Fruit fly (Drosophila melanogaster) whole organism, embryonic: ENCODE measurements around the gene CG4133.
A peak's percentile ranks its signal among the peaks of the same experiment; 100 is the strongest.

Experiments
- Antp ChIP-seq: fragments of 200-800 bp; sonication (Bioruptor generic); optimal IDR thresholded peaks from 3 replicates; lab custom pipeline; 2016; ENCODE audit warnings: missing biosample characterization, missing genetic modification characterization
- Atf3 ChIP-seq: fragments of 200-800 bp; sonication (Bioruptor generic); optimal IDR thresholded peaks from 3 replicates; lab custom pipeline; 2016; ENCODE audit warnings: missing biosample characterization, missing genetic modification characterization
- CG11247 ChIP-seq: fragments of 200-800 bp; sonication (Bioruptor generic); IDR thresholded peaks from 2 replicates; pipeline ENCODE4 v1.3.6; 2022; ENCODE audit warnings: missing biosample characterization, missing genetic modification characterization
- CG14014 ChIP-seq: fragments of 200-800 bp; sonication (Bioruptor generic); IDR thresholded peaks from 2 replicates; pipeline ENCODE4 v1.3.6; 2022; ENCODE audit warnings: missing biosample characterization, missing genetic modification characterization
- CG14860 ChIP-seq: fragments of 200-800 bp; sonication (Bioruptor generic); IDR thresholded peaks from 3 replicates; pipeline ENCODE4 v1.3.6; 2022; ENCODE audit warnings: missing biosample characterization, missing genetic modification characterization; ENCODE audit not compliant: partially characterized antibody
- CG1792 ChIP-seq: fragments of 200-800 bp; sonication (Bioruptor generic); optimal IDR thresholded peaks from 2 replicates; lab custom pipeline; 2016; ENCODE audit warnings: missing biosample characterization, missing genetic modification characterization
- CG30403 ChIP-seq: fragments of 200-800 bp; sonication (Bioruptor generic); optimal IDR thresholded peaks from 3 replicates; lab custom pipeline; 2016; ENCODE audit warnings: missing biosample characterization, missing genetic modification characterization
- CG31365 ChIP-seq: fragments of 200-800 bp; sonication (Bioruptor generic); optimal IDR thresholded peaks from 2 replicates; lab custom pipeline; 2018; ENCODE audit warnings: missing biosample characterization, mild to moderate bottlenecking, missing genetic modification characterization
- CG33213 ChIP-seq: fragments of 200-800 bp; sonication (Bioruptor generic); optimal IDR thresholded peaks from 3 replicates; lab custom pipeline; 2016; ENCODE audit warnings: missing biosample characterization, missing genetic modification characterization
- CG6175 ChIP-seq: fragments of 200-800 bp; sonication (Bioruptor generic); IDR thresholded peaks from 3 replicates; pipeline ENCODE4 v1.3.6; 2022; ENCODE audit warnings: missing biosample characterization, missing genetic modification characterization
- CG6272 ChIP-seq: fragments of 200-800 bp; sonication (Bioruptor generic); IDR thresholded peaks from 2 replicates; pipeline ENCODE4 v1.3.6; 2022; ENCODE audit warnings: missing biosample characterization, missing genetic modification characterization
- CG6683 ChIP-seq: fragments of 200-800 bp; sonication (Bioruptor generic); optimal IDR thresholded peaks from 2 replicates; lab custom pipeline; 2017; ENCODE audit warnings: missing biosample characterization, mild to moderate bottlenecking, missing genetic modification characterization, missing genetic modification reagents
- CG6765 ChIP-seq: fragments of 200-800 bp; sonication (Bioruptor generic); optimal IDR thresholded peaks from 3 replicates; lab custom pipeline; 2017; ENCODE audit warnings: missing biosample characterization, mild to moderate bottlenecking, missing genetic modification characterization
- CG6791 ChIP-seq: fragments of 200-800 bp; sonication (Bioruptor generic); IDR thresholded peaks from 3 replicates; pipeline ENCODE4 v1.3.6; 2022; ENCODE audit warnings: missing biosample characterization, missing genetic modification characterization; ENCODE audit not compliant: partially characterized antibody
- CG7928 ChIP-seq: fragments of 200-800 bp; sonication (Bioruptor generic); optimal IDR thresholded peaks from 2 replicates; lab custom pipeline; 2017; ENCODE audit warnings: missing biosample characterization, mild to moderate bottlenecking, missing genetic modification characterization
- CG8765 ChIP-seq: fragments of 200-800 bp; sonication (Bioruptor generic); IDR thresholded peaks from 2 replicates; pipeline ENCODE4 v1.3.6; 2022; ENCODE audit warnings: missing biosample characterization, missing genetic modification characterization
- CG9797 ChIP-seq: fragments of 200-800 bp; sonication (Bioruptor generic); optimal IDR thresholded peaks from 3 replicates; lab custom pipeline; 2018; ENCODE audit warnings: missing biosample characterization, mild to moderate bottlenecking, missing genetic modification characterization
- CG9876 ChIP-seq: fragments of 200-800 bp; sonication (Bioruptor generic); optimal IDR thresholded peaks from 2 replicates; lab custom pipeline; 2016; ENCODE audit warnings: missing biosample characterization, missing genetic modification characterization
- HLH54F ChIP-seq: fragments of 200-800 bp; sonication (Bioruptor generic); optimal IDR thresholded peaks from 3 replicates; lab custom pipeline; 2016; ENCODE audit warnings: missing biosample characterization, missing genetic modification characterization
- Hey ChIP-seq: fragments of 200-800 bp; sonication (Bioruptor generic); optimal IDR thresholded peaks from 3 replicates; lab custom pipeline; 2018; ENCODE audit warnings: missing biosample characterization, mild to moderate bottlenecking, missing genetic modification characterization
- Hr39 ChIP-seq: fragments of >200 bp; optimal IDR thresholded peaks from 2 replicates; lab custom pipeline; 2017
- Jarid2 ChIP-seq: fragments of 200-800 bp; sonication (Bioruptor generic); optimal IDR thresholded peaks from 3 replicates; lab custom pipeline; 2017; ENCODE audit warnings: mild to moderate bottlenecking, missing biosample characterization, missing genetic modification reagents, missing genetic modification characterization
- MTF-1 ChIP-seq: fragments of 200-800 bp; sonication (Bioruptor generic); optimal IDR thresholded peaks from 2 replicates; lab custom pipeline; 2018; ENCODE audit warnings: missing biosample characterization, mild to moderate bottlenecking, missing genetic modification characterization, borderline replicate concordance
- Sox102F ChIP-seq: fragments of 200-800 bp; sonication (Bioruptor generic); optimal IDR thresholded peaks from 2 replicates; lab custom pipeline; 2018; ENCODE audit warnings: missing biosample characterization, mild to moderate bottlenecking, missing genetic modification characterization, moderate library complexity
- TFAM ChIP-seq: fragments of 200-800 bp; sonication (Bioruptor generic); optimal IDR thresholded peaks from 2 replicates; lab custom pipeline; 2017; ENCODE audit warnings: missing biosample characterization, missing genetic modification characterization, inconsistent platforms
- Trl ChIP-seq, 3 experiments: fragments of >200 bp in 2 of 3; fragments of 200-800 bp in 1 of 3; sonication (Bioruptor generic) in 1 of 3; optimal IDR thresholded peaks; 2 replicates in 1 of 3; 3 replicates in 2 of 3; lab custom pipeline; 2016 to 2017; ENCODE audit warnings: missing biosample characterization in 1 of 3, missing genetic modification characterization in 1 of 3
- Usf ChIP-seq: fragments of 200-800 bp; sonication (Bioruptor generic); optimal IDR thresholded peaks from 2 replicates; lab custom pipeline; 2017; ENCODE audit warnings: missing genotype, missing biosample characterization, missing genetic modification characterization
- ac ChIP-seq: fragments of 200-800 bp; sonication (Bioruptor generic); optimal IDR thresholded peaks from 3 replicates; lab custom pipeline; 2017; ENCODE audit warnings: missing biosample characterization, mild to moderate bottlenecking, missing genetic modification characterization
- cad ChIP-seq: fragments of >200 bp; optimal IDR thresholded peaks from 2 replicates; lab custom pipeline; 2017; ENCODE audit warnings: missing biosample characterization, missing genetic modification characterization
- cas ChIP-seq: fragments of 200-800 bp; sonication (Bioruptor generic); IDR thresholded peaks from 2 replicates; pipeline ENCODE4 v1.3.6; 2022; ENCODE audit warnings: missing biosample characterization, missing genetic modification characterization
- croc ChIP-seq: fragments of 200-800 bp; sonication (Bioruptor generic); conservative IDR thresholded peaks from 3 replicates; pipeline ENCODE4 v1.3.6; 2022; ENCODE audit warnings: missing biosample characterization, missing genetic modification characterization
- cwo ChIP-seq: fragments of 200-800 bp; sonication (Bioruptor generic); optimal IDR thresholded peaks from 3 replicates; lab custom pipeline; 2017; ENCODE audit warnings: missing biosample characterization, missing genetic modification characterization, mild to moderate bottlenecking, moderate library complexity, missing genetic modification reagents
- dpn ChIP-seq, 2 experiments: fragments of 200-800 bp; sonication (Bioruptor generic); optimal IDR thresholded peaks; 3 replicates each; lab custom pipeline; 2016; ENCODE audit warnings: missing biosample characterization in 2 of 2, missing genetic modification characterization in 2 of 2
- ems ChIP-seq: fragments of 200-800 bp; sonication (Bioruptor generic); optimal IDR thresholded peaks from 3 replicates; lab custom pipeline; 2016; ENCODE audit warnings: missing biosample characterization, missing genetic modification characterization
- exex ChIP-seq: fragments of 200-800 bp; sonication (Bioruptor generic); optimal IDR thresholded peaks from 4 replicates; lab custom pipeline; 2018; ENCODE audit warnings: missing biosample characterization, mild to moderate bottlenecking, missing genetic modification characterization, moderate library complexity
- her ChIP-seq: fragments of 200-800 bp; sonication (Bioruptor generic); optimal IDR thresholded peaks from 2 replicates; lab custom pipeline; 2016; ENCODE audit warnings: missing biosample characterization, missing genetic modification characterization
- hth ChIP-seq: fragments of >200 bp; optimal IDR thresholded peaks from 2 replicates; lab custom pipeline; 2017; ENCODE audit warnings: inconsistent platforms
- insv ChIP-seq, 2 experiments: fragments of 200-800 bp; sonication (Bioruptor generic); optimal IDR thresholded peaks; 3 replicates each; lab custom pipeline; 2016 to 2018; ENCODE audit warnings: missing biosample characterization in 2 of 2, missing genetic modification characterization in 2 of 2
- lov ChIP-seq, 2 experiments: fragments of 200-800 bp in 1 of 2; fragments of >200 bp in 1 of 2; sonication (Bioruptor generic) in 1 of 2; IDR thresholded peaks in 1 of 2; optimal IDR thresholded peaks in 1 of 2; 2 replicates in 1 of 2; 3 replicates in 1 of 2; pipeline versions ENCODE4 v1.3.6 to Lab custom; 2017 to 2022; ENCODE audit warnings: missing biosample characterization in 1 of 2, missing genetic modification characterization in 1 of 2
- nerfin-2 ChIP-seq: fragments of 200-800 bp; sonication (Bioruptor generic); IDR thresholded peaks from 2 replicates; pipeline ENCODE4 v1.3.6; 2022; ENCODE audit warnings: missing biosample characterization, missing genetic modification characterization; ENCODE audit not compliant: partially characterized antibody
- odd ChIP-seq: fragments of 200-800 bp; sonication (Bioruptor generic); optimal IDR thresholded peaks from 2 replicates; lab custom pipeline; 2017; ENCODE audit warnings: missing biosample characterization, mild to moderate bottlenecking, missing genetic modification characterization
- pb ChIP-seq: fragments of 200-800 bp; sonication (Bioruptor generic); optimal IDR thresholded peaks from 3 replicates; lab custom pipeline; 2016; ENCODE audit warnings: missing biosample characterization, missing genetic modification characterization
- pum ChIP-seq: fragments of 200-800 bp; sonication (Bioruptor generic); optimal IDR thresholded peaks from 2 replicates; lab custom pipeline; 2016; ENCODE audit warnings: missing biosample characterization, missing genetic modification characterization
- ro ChIP-seq: fragments of 200-800 bp; sonication (Bioruptor generic); IDR thresholded peaks from 2 replicates; pipeline ENCODE4 v1.3.6; 2022; ENCODE audit warnings: missing biosample characterization, missing genetic modification characterization
- row ChIP-seq: fragments of 200-800 bp; sonication (Bioruptor generic); IDR thresholded peaks from 3 replicates; pipeline ENCODE4 v1.3.6; 2022; ENCODE audit warnings: missing biosample characterization, missing genetic modification characterization
- run ChIP-seq: fragments of 200-800 bp; sonication (Bioruptor generic); optimal IDR thresholded peaks from 3 replicates; lab custom pipeline; 2018; ENCODE audit warnings: missing biosample characterization, mild to moderate bottlenecking, missing genetic modification characterization
- sim ChIP-seq: fragments of 200-800 bp; sonication (Bioruptor generic); IDR thresholded peaks from 2 replicates; pipeline ENCODE4 v1.3.6; 2022; ENCODE audit warnings: missing biosample characterization, missing genetic modification characterization
- sr ChIP-seq: fragments of 200-800 bp; sonication (Bioruptor generic); IDR thresholded peaks from 3 replicates; pipeline ENCODE4 v1.3.6; 2022; ENCODE audit warnings: missing biosample characterization, missing genetic modification characterization
- z ChIP-seq: fragments of 200-800 bp; sonication (Bioruptor generic); IDR thresholded peaks from 3 replicates; pipeline ENCODE4 v1.3.6; 2022; ENCODE audit warnings: missing biosample characterization, missing genetic modification characterization
- zen2 ChIP-seq: fragments of 200-800 bp; sonication (Bioruptor generic); IDR thresholded peaks from 3 replicates; pipeline ENCODE4 v1.3.6; 2022; ENCODE audit warnings: missing biosample characterization, missing genetic modification characterization; ENCODE audit not compliant: partially characterized antibody

CG4133 gene

DNA sequence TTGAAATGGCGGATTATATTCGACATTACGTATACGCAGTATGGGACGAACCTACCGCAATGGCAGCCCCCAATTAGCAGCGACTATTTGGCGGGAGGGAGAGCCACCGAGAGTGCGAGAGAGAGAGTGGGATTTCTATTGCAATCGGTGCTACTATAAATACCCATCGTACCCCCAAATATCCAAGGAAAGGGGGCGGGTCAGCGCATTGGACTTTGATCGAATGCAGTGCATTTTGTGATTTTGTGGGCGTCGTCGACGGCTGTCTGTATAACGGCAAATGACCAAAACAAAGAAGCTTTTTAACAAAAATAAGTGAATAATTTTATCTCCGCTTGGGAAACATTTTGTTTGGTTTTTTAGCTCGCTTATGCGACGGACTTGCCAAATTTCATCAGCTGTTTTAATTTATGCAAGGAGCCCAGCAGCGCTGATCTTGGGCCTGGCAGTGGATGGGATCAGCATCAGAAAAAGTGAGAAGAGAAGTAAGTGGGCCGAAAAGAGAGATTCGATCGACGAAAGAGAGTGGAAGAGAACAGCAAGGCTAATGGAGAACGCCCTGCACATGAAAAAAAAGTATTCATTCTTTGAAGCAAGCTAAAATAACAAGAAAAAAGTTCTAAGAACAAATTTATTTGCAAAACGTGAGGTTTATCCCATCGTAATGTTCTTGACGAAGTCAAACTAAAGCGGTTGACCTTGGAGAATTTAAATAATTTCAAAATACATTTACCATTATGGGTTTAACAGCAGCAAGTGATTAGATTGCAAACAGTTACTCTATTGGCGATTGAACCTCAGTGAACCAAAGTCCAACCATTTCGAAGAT lies 32.6 kb downstream of the CG4133 start (continued):
- TF ChIP-seq cas (GFP tag; lab: Robert Waterston, UW): no peak
- no peak for TF ChIP-seq Atf3 (GFP tag; lab: Kevin White, UChicago)
- no peak for TF ChIP-seq pum (GFP tag; lab: Kevin White, UChicago)
- no peak for TF ChIP-seq sr (GFP tag; lab: Robert Waterston, UW)
- TF ChIP-seq exex (tag; lab: Kevin White, UChicago): no peak
- no peak for TF ChIP-seq insv (GFP tag; optimal IDR thresholded peaks at IDR 0.05; lab: Kevin White, UChicago)
- no peak for TF ChIP-seq ac (GFP tag; lab: Kevin White, UChicago)
- TF ChIP-seq cad (GFP tag; lab: Kevin White, UChicago): no peak
- TF ChIP-seq HLH54F (GFP tag; lab: Kevin White, UChicago): peak; percentile 23
- TF ChIP-seq CG14860 (GFP tag; lab: Robert Waterston, UW): no peak
- TF ChIP-seq Jarid2 (GFP tag; lab: Kevin White, UChicago): peak; percentile 37
- TF ChIP-seq CG9876 (GFP tag; lab: Kevin White, UChicago): no peak
- no peak for TF ChIP-seq lov (optimal IDR thresholded peaks at IDR 0.05; lab: Kevin White, UChicago)
- TF ChIP-seq lov (GFP tag; IDR thresholded peaks at IDR 0.05; lab: Robert Waterston, UW): no peak
- no peak for TF ChIP-seq Hr39 (lab: Kevin White, UChicago)
- TF ChIP-seq CG30403: peak; percentile 54
- TF ChIP-seq croc (GFP tag; lab: Robert Waterston, UW): no peak
- no peak for TF ChIP-seq Antp (GFP tag; lab: Kevin White, UChicago)
- no peak for TF ChIP-seq CG33213 (GFP tag; lab: Kevin White, UChicago)
- TF ChIP-seq nerfin-2 (GFP tag; lab: Robert Waterston, UW): no peak
- peak; percentile 57 for TF ChIP-seq row (GFP tag; lab: Robert Waterston, UW)
- TF ChIP-seq CG6765: no peak
- no peak for TF ChIP-seq Usf (GFP tag; lab: Kevin White, UChicago)
- TF ChIP-seq CG11247 (GFP tag; lab: Robert Waterston, UW): no peak
- TF ChIP-seq her (GFP tag; lab: Kevin White, UChicago): peak; percentile 12
- peak; percentile 28 to 55 for TF ChIP-seq Trl (optimal IDR thresholded peaks at IDR 0.05; lab: Kevin White, UChicago)
- TF ChIP-seq Trl (GFP tag; optimal IDR thresholded peaks at IDR 0.05; lab: Kevin White, UChicago): no peak
- TF ChIP-seq pb (GFP tag; lab: Kevin White, UChicago): no peak
- no peak for TF ChIP-seq CG8765
- TF ChIP-seq dpn (GFP tag; optimal IDR thresholded peaks at IDR 0.05; lab: Kevin White, UChicago): peak in 1 of 2 experiments; percentile 43
- peak; percentile 54 for TF ChIP-seq odd (GFP tag; lab: Kevin White, UChicago)
- no peak for TF ChIP-seq Hey (tag; lab: Kevin White, UChicago)
- TF ChIP-seq CG31365 (tag; lab: Kevin White, UChicago): no peak
- TF ChIP-seq CG6272: no peak
- TF ChIP-seq ro (GFP tag; lab: Robert Waterston, UW): no peak
- TF ChIP-seq Sox102F (GFP tag; lab: Kevin White, UChicago): peak; percentile 44
- no peak for TF ChIP-seq CG14014
- no peak for TF ChIP-seq CG6791 (GFP tag; lab: Robert Waterston, UW)
- TF ChIP-seq MTF-1: no peak
- TF ChIP-seq zen2 (GFP tag; lab: Robert Waterston, UW): no peak
- no peak for TF ChIP-seq run (tag; lab: Kevin White, UChicago)
- no peak for TF ChIP-seq ems (GFP tag; lab: Kevin White, UChicago)
- TF ChIP-seq CG7928 (GFP tag; lab: Kevin White, UChicago): no peak
- TF ChIP-seq hth (lab: Kevin White, UChicago): no peak
- TF ChIP-seq cwo (GFP tag; lab: Kevin White, UChicago): no peak
- no peak for TF ChIP-seq z
- no peak for TF ChIP-seq TFAM (GFP tag; lab: Kevin White, UChicago)
- TF ChIP-seq CG9797: no peak
- peak; percentile 10 for TF ChIP-seq CG1792 (GFP tag; lab: Kevin White, UChicago)
- no peak for TF ChIP-seq CG6175
- TF ChIP-seq sim: no peak
- no peak for TF ChIP-seq CG6683
